Worm (Caenorhabditis elegans): ENCODE measurements around the gene W01C8.5.

- TF ChIP-seq fos-1 (tag; optimal IDR thresholded peaks at IDR 0.05) (no peak), unc-62 (GFP tag; optimal IDR thresholded peaks at IDR 0.05) (no peak), snpc-4 (tag; optimal IDR thresholded peaks at IDR 0.05) (no peak), ztf-11 (tag; optimal IDR thresholded peaks at IDR 0.05) (no peak), daf-12 (tag; optimal IDR thresholded peaks at IDR 0.05) (no peak)
Measured at ce11 chrX:5707809-5708208, 10.7 kb upstream of the W01C8.5 start.
